Worm (Caenorhabditis elegans) whole organism, dauer: Measurements from ENCODE around the gene fbxa-154.
"Not testable (repeated sequence)": the region's sequence is repeated elsewhere in the genome, so short reads cannot be mapped to it uniquely, and the experiment has no call there.

ENCODE experiments used
- unc-62 ChIP-seq: sonication (generic microtip); optimal IDR thresholded peaks from 2 replicates; lab custom pipeline; 2017; ENCODE audit warnings: missing biosample characterization, missing genetic modification reagents, missing genetic modification characterization

Gene fbxa-154

DNA sequence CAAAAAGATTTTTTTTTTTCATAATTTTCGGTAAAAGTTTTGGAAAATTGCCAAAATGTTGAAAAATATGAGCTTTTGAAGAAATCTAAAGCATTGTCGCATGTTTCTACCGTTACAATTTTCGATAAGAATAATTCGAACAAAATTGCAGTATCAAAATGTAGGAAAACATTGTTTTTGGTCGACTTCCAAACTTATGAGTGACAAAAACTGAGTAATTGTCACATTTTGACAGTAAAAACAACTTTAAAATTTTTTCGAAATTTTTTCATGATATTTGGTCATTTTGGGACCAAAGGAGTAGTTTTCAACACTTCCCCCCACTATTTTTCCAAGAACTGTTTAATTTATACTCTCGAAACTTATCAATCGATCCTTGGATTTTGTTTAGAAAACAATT lies 10.4 kb downstream of the fbxa-154 start, which contains the start of gene fbxa-139:
Gene fbxa-139, minus strand, starts transcription at position 101 of the 400 bp plus-strand sequence.
- no peak for TF ChIP-seq unc-62 (GFP tag; lab: Kevin White, UChicago)

DNA sequence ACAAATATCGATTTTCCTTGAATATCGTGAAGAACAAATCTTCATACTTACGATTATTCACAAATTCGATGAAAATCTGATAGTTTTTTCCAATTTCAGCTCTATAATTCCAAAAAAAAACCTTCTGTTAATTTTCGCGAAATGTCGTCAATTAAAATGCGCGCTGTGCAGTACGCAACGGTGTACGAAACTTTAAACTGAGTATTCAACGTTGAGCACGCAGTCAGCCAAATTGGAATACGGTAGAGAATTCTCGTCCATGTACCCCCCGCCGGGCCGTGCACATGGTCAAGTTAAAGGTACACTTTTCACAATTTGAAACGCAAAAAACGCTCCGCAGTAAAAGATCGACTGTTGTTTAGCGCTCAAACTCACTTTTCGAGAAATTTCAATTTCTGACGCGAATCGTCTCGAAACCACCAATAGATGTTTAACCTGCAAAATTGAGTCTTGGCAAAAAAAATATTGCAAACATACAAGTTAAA lies 14.7 kb downstream of the fbxa-154 start, which contains the start of gene F28F8.7:
Gene F28F8.7, minus strand, starts transcription at position 435 of the 485 bp plus-strand sequence.
- not testable (repeated sequence) for TF ChIP-seq unc-62 (GFP tag; lab: Kevin White, UChicago)

- no peak for TF ChIP-seq unc-62 (GFP tag; lab: Kevin White, UChicago)
Measured at ce11 chrV:15578386-15578785, 26.6 kb downstream of the fbxa-154 start, which contains the start of gene F28F8.9. Gene F28F8.9 (minus strand): TSS chrV:15578673.

- no peak for TF ChIP-seq unc-62 (GFP tag; lab: Kevin White, UChicago)
Measured at ce11 chrV:15577395-15577896, 27.5 kb downstream of the fbxa-154 start, which contains the start of gene atx-3. Gene atx-3 (minus strand): TSS chrV:15577445.

DNA sequence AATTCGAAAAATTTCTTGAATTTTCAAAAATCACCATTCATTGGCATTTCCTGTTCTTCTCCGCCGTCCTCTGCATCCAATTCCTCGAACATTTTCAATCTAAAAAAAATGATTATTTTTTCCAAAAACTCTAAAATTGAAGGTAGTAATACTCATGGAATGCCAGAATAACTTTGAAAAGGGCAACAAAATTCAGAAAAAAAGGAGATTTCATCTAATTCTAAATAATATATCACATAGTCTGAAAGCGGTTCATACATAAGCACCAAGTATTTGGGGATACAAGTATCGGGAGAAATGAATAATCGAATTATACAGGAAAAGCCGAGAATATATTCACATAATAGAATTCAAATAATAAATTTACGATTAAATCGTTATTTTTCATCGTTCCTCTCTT lies 29.6 kb downstream of the fbxa-154 start, which contains the start of gene mdt-28:
Gene mdt-28, minus strand, starts transcription at position 101 of the 400 bp plus-strand sequence.
- TF ChIP-seq unc-62 (GFP tag; lab: Kevin White, UChicago) = no peak

ce11 chrV:15572613-15573012 lies 32.3 kb downstream of the fbxa-154 start, which contains the start of gene fbxa-94:
Gene fbxa-94 (plus strand): TSS chrV:15572913.
- no peak for TF ChIP-seq unc-62 (GFP tag; lab: Kevin White, UChicago)

DNA sequence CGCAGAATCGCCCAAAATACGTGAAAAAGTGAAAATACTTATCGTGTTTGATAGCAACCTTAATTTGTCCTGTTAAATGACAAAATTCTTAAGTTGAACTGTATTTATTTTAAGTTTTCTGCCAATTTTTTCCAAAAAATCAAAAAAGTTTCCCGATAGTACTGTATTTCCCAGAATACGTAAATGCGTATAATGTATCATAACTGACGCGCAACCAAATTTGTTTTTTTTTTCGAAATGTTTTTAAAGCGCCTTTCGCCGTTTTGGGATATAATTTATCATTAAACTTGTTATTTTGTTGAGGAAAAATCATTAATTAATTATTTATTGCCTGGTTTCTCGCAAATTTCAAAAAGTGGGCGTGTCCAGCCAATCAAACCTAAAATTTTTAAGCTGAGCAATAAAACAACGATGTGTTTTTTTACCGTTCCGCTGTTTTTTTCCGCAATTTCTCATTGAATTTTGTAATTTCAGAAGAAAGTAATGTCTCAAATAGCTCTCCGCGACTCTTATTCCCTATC lies 33.9 kb downstream of the fbxa-154 start, which contains the start of gene fbxa-95:
Gene fbxa-95, plus strand, starts transcription at position 471 of the 521 bp plus-strand sequence.
- no peak for TF ChIP-seq unc-62 (GFP tag; lab: Kevin White, UChicago)

- TF ChIP-seq unc-62 (GFP tag; lab: Kevin White, UChicago) = no peak
Measured at ce11 chrV:15569702-15570430, 35.1 kb downstream of the fbxa-154 start, which contains the start of gene lsm-5. Gene lsm-5 (plus strand): TSS chrV:15570380.

- no peak for TF ChIP-seq unc-62 (GFP tag; lab: Kevin White, UChicago)
Measured at ce11 chrV:15568381-15568780, 36.6 kb downstream of the fbxa-154 start.

ce11 chrV:15567344-15567804 lies 37.6 kb downstream of the fbxa-154 start, which contains the start of gene acs-2:
Gene acs-2 (plus strand): TSS chrV:15567394.
- no peak for TF ChIP-seq unc-62 (GFP tag; lab: Kevin White, UChicago)

- no peak for TF ChIP-seq unc-62 (GFP tag; lab: Kevin White, UChicago)
Measured at ce11 chrV:15566511-15567178, 38.3 kb downstream of the fbxa-154 start.

DNA sequence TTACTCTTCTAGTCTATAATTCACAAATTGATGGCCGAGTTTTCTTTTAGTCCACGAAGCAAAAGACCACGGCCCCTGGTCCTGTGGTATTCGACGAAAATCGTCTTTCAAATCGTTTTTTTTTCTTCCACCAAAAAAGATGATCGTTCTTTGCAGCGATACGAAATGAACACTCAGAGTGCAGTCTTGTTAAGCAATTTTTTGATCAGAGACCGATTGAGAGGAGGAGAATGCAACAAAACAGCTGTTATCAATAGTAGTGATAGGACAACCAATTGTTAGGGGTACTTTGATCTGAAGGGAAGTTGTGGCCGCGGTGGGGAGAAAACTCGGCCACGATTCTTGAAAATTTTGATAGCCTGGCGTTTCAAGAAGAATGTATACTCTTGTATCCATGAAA lies 41.0 kb downstream of the fbxa-154 start:
- no peak for TF ChIP-seq unc-62 (GFP tag; lab: Kevin White, UChicago)

DNA sequence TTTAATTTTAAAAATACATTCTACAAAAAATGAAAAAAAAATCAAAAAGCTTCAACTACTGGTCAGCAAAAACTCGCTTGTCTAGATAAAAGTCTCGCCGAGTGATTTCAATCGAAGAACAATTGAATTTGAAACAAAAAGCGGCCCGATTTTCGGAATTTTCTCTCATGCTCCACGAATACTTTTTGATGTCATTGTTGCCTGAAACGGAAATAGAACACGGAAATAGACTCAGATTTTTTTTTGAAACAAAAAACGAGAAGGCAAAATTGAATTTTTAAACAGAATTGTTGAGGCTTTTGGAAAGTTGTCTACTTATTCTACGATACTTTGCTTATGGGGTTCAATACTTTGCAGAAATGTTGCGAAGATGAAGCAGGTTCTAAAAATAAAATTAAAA lies 41.5 kb downstream of the fbxa-154 start:
- TF ChIP-seq unc-62 (GFP tag; lab: Kevin White, UChicago) = no peak

DNA sequence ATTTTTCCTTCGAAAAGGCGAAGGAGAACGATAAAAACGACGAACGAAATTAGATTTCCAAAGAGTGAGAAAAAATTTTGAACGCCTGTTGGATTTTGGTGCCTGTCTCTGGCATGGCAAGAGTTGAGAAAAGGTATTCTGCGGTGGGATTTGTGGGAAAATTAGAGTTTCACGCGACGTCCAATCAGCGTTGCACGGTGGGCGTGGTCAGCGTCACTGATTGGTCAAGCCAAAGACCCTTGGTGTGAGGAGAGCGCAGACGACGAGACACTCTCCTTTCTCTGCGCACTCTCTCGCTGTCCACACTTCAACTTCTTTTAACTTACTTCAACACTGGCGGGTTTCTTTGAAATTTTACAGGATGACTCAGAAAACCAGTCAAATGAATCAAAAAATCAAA lies 42.4 kb downstream of the fbxa-154 start:
- TF ChIP-seq unc-62 (GFP tag; lab: Kevin White, UChicago) = no peak

- no peak for TF ChIP-seq unc-62 (GFP tag; lab: Kevin White, UChicago)
Measured at ce11 chrV:15559729-15560128, 45.2 kb downstream of the fbxa-154 start.
